Fruit fly (Drosophila melanogaster): ENCODE data around the gene PGRP-SA.

PGRP-SA gene

DNA sequence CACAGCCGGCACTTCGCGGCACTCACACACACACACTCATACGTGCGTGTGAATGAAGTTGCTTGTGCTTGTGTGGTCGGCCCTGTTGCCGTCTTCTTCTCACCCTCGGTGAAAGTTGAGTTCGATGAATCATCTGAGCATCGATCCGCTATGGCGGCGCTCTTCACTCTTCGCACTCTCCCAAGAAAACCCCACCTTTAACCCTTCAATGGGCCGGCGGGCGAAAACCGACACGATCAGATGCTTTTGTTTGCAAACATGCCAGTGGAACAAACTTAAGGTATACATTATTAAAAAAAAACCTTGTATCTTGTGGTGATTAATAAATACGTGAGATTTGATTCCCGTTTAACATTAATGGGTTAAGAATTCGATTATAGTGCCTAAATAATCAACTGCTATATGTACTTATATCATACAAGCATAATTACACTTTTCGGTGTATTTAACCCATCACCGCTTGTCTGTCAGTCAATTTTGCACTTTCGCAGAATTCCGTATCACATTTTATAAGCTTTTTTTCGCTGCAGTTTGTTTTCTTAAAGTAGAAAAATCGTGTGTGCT lies 39.4 kb downstream of the PGRP-SA start (continued):
- TF ChIP-seq CG8359 (GFP tag; optimal IDR thresholded peaks at IDR 0.05; ENCODE audit: borderline replicate concordance) (no peak), H15 (GFP tag; IDR thresholded peaks at IDR 0.05) (no peak), CG12744 (GFP tag; optimal IDR thresholded peaks at IDR 0.05) (no peak), corto (GFP tag; optimal IDR thresholded peaks at IDR 0.05) (no peak), CG4404 (GFP tag; IDR thresholded peaks at IDR 0.05) (no peak), fru (optimal IDR thresholded peaks at IDR 0.05) (no peak), inv (GFP tag; IDR thresholded peaks at IDR 0.05; ENCODE audit: partially characterized antibody) (no peak), lov (optimal IDR thresholded peaks at IDR 0.05) (no peak), lov (GFP tag; IDR thresholded peaks at IDR 0.05) (no peak), CG18262 (tag; optimal IDR thresholded peaks at IDR 0.05) (peak; percentile 13), ci (GFP tag; IDR thresholded peaks at IDR 0.05) (peak; percentile 62; the same call in 1 of the 3 replicates), CG13287 (GFP tag; IDR thresholded peaks at IDR 0.05; ENCODE audit: partially characterized antibody) (no peak), Kr (GFP tag; optimal IDR thresholded peaks at IDR 0.05) (no peak), CG7556 (GFP tag; optimal IDR thresholded peaks at IDR 0.05) (no peak), NK7.1 (GFP tag; optimal IDR thresholded peaks at IDR 0.05) (no peak), Nf-YB (GFP tag; optimal IDR thresholded peaks at IDR 0.05) (no peak), lmd (GFP tag; IDR thresholded peaks at IDR 0.05) (0 out of 2 replicates have a peak, but pooled peaks have one; percentile 12), CG2120 (GFP tag; optimal IDR thresholded peaks at IDR 0.05) (peak; percentile 46), CG10321 (GFP tag; IDR thresholded peaks at IDR 0.05) (peak; percentile 90), lola (GFP tag; optimal IDR thresholded peaks at IDR 0.05) (peak in 1 of 3 experiments; percentile 7), gcm (GFP tag; optimal IDR thresholded peaks at IDR 0.05) (peak; percentile 6), vvl (GFP tag; IDR thresholded peaks at IDR 0.05) (0 out of 2 replicates have a peak, but pooled peaks have one; percentile 32), fd3F (GFP tag; optimal IDR thresholded peaks at IDR 0.05) (no peak), Med (GFP tag) (peak; percentile 57), z (GFP tag; IDR thresholded peaks at IDR 0.05) (0 out of 3 replicates have a peak, but pooled peaks have one; percentile 20), ato (GFP tag; IDR thresholded peaks at IDR 0.05; ENCODE audit: partially characterized antibody) (no peak), ewg (GFP tag; optimal IDR thresholded peaks at IDR 0.05) (no peak), bbx (GFP tag; IDR thresholded peaks at IDR 0.05; ENCODE audit: partially characterized antibody) (0 out of 2 replicates have a peak, but pooled peaks have one; percentile 38), unpg (GFP tag; optimal IDR thresholded peaks at IDR 0.05) (no peak), kay (GFP tag; optimal IDR thresholded peaks at IDR 0.05) (peak; percentile 77), CG18764 (GFP tag; optimal IDR thresholded peaks at IDR 0.05) (no peak), CG4328 (GFP tag; optimal IDR thresholded peaks at IDR 0.05) (no peak), CHES-1-like (GFP tag; optimal IDR thresholded peaks at IDR 0.05) (peak; percentile 15), CG17359 (tag; optimal IDR thresholded peaks at IDR 0.05) (no peak), CG2199 (GFP tag; IDR thresholded peaks at IDR 0.05) (no peak), CG14710 (tag; optimal IDR thresholded peaks at IDR 0.05) (no peak), gce (GFP tag; IDR thresholded peaks at IDR 0.05) (no peak), B-H2 (GFP tag; optimal IDR thresholded peaks at IDR 0.05) (no peak), Xbp1 (GFP tag; optimal IDR thresholded peaks at IDR 0.05) (no peak), dimm (GFP tag; IDR thresholded peaks at IDR 0.05) (no peak), CG10959 (GFP tag; IDR thresholded peaks at IDR 0.05) (peak; percentile 64), CG8281 (tag; optimal IDR thresholded peaks at IDR 0.05) (no peak), pros (GFP tag; optimal IDR thresholded peaks at IDR 0.05) (peak; percentile 74), CG1832 (GFP tag; optimal IDR thresholded peaks at IDR 0.05) (peak; percentile 65), trh (GFP tag; optimal IDR thresholded peaks at IDR 0.05) (no peak), HLH54F (GFP tag; optimal IDR thresholded peaks at IDR 0.05) (peak; percentile 29), CG6689 (GFP tag; IDR thresholded peaks at IDR 0.05) (0 out of 2 replicates have a peak, but pooled peaks have one; percentile 17), CG11723 (GFP tag; optimal IDR thresholded peaks at IDR 0.05) (no peak), prd (optimal IDR thresholded peaks at IDR 0.05) (no peak), prd (GFP tag; IDR thresholded peaks at IDR 0.05) (0 out of 3 replicates have a peak, but pooled peaks have one; percentile 7)
